Fruit fly (Drosophila melanogaster): Measurements from ENCODE around the gene fan.

DNA sequence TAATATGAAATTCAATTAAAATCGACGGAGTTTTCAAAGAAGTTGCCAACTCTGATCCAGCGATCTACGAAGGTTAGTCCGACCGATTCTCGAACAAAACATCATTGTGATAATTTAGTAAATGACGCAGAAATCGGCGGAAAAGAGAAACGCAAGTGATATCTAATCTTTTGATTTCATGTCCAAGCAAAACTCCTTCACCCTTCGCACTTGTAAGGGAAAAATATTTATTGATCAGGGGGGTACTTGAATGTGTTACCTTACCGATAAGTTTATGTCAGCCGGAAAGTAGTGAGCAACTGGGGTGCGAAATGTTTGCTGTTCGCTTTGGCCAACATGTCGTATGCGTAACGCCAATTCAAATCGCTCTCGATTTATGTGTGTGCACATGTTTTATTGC lies 11.8 kb upstream of the fan start:
- TF ChIP-seq CG8478 (optimal IDR thresholded peaks at IDR 0.05) (no peak), CTCF (optimal IDR thresholded peaks at IDR 0.05) (no peak)
